Fruit fly (Drosophila melanogaster): Measurements from ENCODE around the gene Tmf.
A peak's percentile ranks its signal among the peaks of the same experiment; 100 is the strongest.

Tmf gene

dm6 chrX:6803312-6803794 lies 40.8 kb upstream of the Tmf start, which contains the start of the genes C3G and pod1 (continued):
- TF ChIP-seq pb (GFP tag; optimal IDR thresholded peaks at IDR 0.05) (peak; percentile 26), Lpt (GFP tag; optimal IDR thresholded peaks at IDR 0.05) (no peak), vnd (GFP tag; IDR thresholded peaks at IDR 0.05; ENCODE audit: partially characterized antibody) (peak; percentile 97), CG17385 (GFP tag; optimal IDR thresholded peaks at IDR 0.05) (no peak), Hand (GFP tag; optimal IDR thresholded peaks at IDR 0.05) (peak; percentile 14), CG31365 (tag; optimal IDR thresholded peaks at IDR 0.05) (no peak), CG3163 (GFP tag; optimal IDR thresholded peaks at IDR 0.05) (no peak), CG15073 (GFP tag; optimal IDR thresholded peaks at IDR 0.05) (no peak), ems (GFP tag; optimal IDR thresholded peaks at IDR 0.05) (peak; percentile 21), zf30C (GFP tag; optimal IDR thresholded peaks at IDR 0.05) (no peak), GATAe (GFP tag; conservative IDR thresholded peaks at IDR 0.05) (no peak), CG17186 (GFP tag; optimal IDR thresholded peaks at IDR 0.05) (peak; percentile 81), NFAT (GFP tag; IDR thresholded peaks at IDR 0.05) (peak; percentile 62; the same call in 1 of the 2 replicates), CG4328 (GFP tag; optimal IDR thresholded peaks at IDR 0.05) (no peak), org-1 (GFP tag; optimal IDR thresholded peaks at IDR 0.05) (no peak), CG10321 (GFP tag; IDR thresholded peaks at IDR 0.05) (no peak), CTCF (GFP tag; optimal IDR thresholded peaks at IDR 0.05) (no peak), CG2875 (GFP tag; optimal IDR thresholded peaks at IDR 0.05) (no peak), Sry-δ (GFP tag; optimal IDR thresholded peaks at IDR 0.05) (peak; percentile 100), Nf-YA (GFP tag; IDR thresholded peaks at IDR 0.05) (no peak), sd (tag; optimal IDR thresholded peaks at IDR 0.05) (peak; percentile 58), ken (GFP tag; IDR thresholded peaks at IDR 0.05) (peak; percentile 61; the same call in 2 of the 3 replicates), chinmo (GFP tag; IDR thresholded peaks at IDR 0.05; ENCODE audit: partially characterized antibody) (peak; percentile 98), CG7372 (GFP tag; IDR thresholded peaks at IDR 0.05) (no peak), psq (GFP tag; optimal IDR thresholded peaks at IDR 0.05) (peak; percentile 8), lmd (GFP tag; IDR thresholded peaks at IDR 0.05) (no peak), Deaf1 (tag; optimal IDR thresholded peaks at IDR 0.05) (no peak), CG8765 (GFP tag; IDR thresholded peaks at IDR 0.05) (no peak), Atf3 (GFP tag; optimal IDR thresholded peaks at IDR 0.05) (no peak), CG11247 (GFP tag; IDR thresholded peaks at IDR 0.05) (0 out of 2 replicates have a peak, but pooled peaks have one; percentile 8), Mes4 (GFP tag; optimal IDR thresholded peaks at IDR 0.05) (no peak), bowl (GFP tag; IDR thresholded peaks at IDR 0.05) (no peak), rib (GFP tag; IDR thresholded peaks at IDR 0.05) (peak; percentile 67; the same call in 1 of the 2 replicates), Med (GFP tag) (peak; percentile 90), CG15011 (GFP tag; optimal IDR thresholded peaks at IDR 0.05) (no peak), ssp (GFP tag; IDR thresholded peaks at IDR 0.05) (peak; percentile 43; the same call in 1 of the 2 replicates), Tbp (GFP tag; optimal IDR thresholded peaks at IDR 0.05) (no peak), CG17802 (tag; optimal IDR thresholded peaks at IDR 0.05) (no peak), Xrp1 (GFP tag; IDR thresholded peaks at IDR 0.05) (no peak), Dbx (GFP tag; IDR thresholded peaks at IDR 0.05) (peak; percentile 77), CG12236 (GFP tag; optimal IDR thresholded peaks at IDR 0.05) (no peak), Lim3 (GFP tag; IDR thresholded peaks at IDR 0.05) (no peak), CG31224 (GFP tag; IDR thresholded peaks at IDR 0.05) (no peak), sima (GFP tag; optimal IDR thresholded peaks at IDR 0.05) (no peak), HLH54F (GFP tag; optimal IDR thresholded peaks at IDR 0.05) (no peak), croc (GFP tag; conservative IDR thresholded peaks at IDR 0.05) (no peak), CG11456 (GFP tag; IDR thresholded peaks at IDR 0.05) (peak; percentile 76; the same call in 2 of the 3 replicates), E2f1 (GFP tag; IDR thresholded peaks at IDR 0.05) (no peak), sc (optimal IDR thresholded peaks at IDR 0.05) (no peak), sc (GFP tag; optimal IDR thresholded peaks at IDR 0.05) (no peak), CG15514 (GFP tag; optimal IDR thresholded peaks at IDR 0.05) (peak; percentile 67), tgo (GFP tag; IDR thresholded peaks at IDR 0.05) (no peak), Vsx1 (GFP tag; optimal IDR thresholded peaks at IDR 0.05) (peak; percentile 16)

All from whole organism, embryonic.